Worm (Caenorhabditis elegans): ENCODE measurements around the gene coel-1.

The coel-1 gene

DNA sequence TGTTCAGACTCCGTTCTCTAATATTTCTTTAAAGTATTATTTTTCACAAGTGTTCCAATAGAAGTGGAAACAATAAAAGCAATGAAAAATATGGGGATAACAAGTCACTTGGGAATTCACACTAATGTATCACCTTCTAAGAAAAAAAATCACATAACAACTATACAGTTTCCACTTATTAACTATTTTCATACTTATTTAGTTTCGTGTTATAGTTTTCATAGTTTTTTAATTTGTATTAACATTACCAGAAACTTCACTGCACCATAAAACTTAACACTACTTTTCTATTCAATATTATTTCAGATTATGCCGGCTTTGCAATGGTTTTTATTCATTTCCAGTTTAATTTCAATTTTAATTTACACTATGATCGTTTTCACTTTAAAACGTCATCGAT lies 13.4 kb upstream of the coel-1 start, which contains the start of gene srv-5:
srv-5 (plus strand) TSS at position 301 of the 400 bp plus-strand sequence.
- TF ChIP-seq ztf-28 (GFP tag; IDR thresholded peaks at IDR 0.05) (no peak), unc-130 (GFP tag; optimal IDR thresholded peaks at IDR 0.05) (no peak), hrde-1 (tag; optimal IDR thresholded peaks at IDR 0.05; ENCODE audit: borderline replicate concordance) (no peak), snpc-1.3 (tag; optimal IDR thresholded peaks at IDR 0.05; ENCODE audit: insufficient read depth) (no peak), Y67H2A.10 (GFP tag; conservative IDR thresholded peaks at IDR 0.05) (no peak), madf-8 (GFP tag; conservative IDR thresholded peaks at IDR 0.05) (no peak), hmg-1.2 (GFP tag; IDR thresholded peaks at IDR 0.05) (no peak), lin-35 (GFP tag; optimal IDR thresholded peaks at IDR 0.05) (no peak), F49E8.2 (tag; optimal IDR thresholded peaks at IDR 0.05; ENCODE audit: insufficient read depth) (no peak), ama-1 (optimal IDR thresholded peaks at IDR 0.05) (no peak), ama-1 (GFP tag; optimal IDR thresholded peaks at IDR 0.05) (no peak), K11D2.4 (GFP tag; IDR thresholded peaks at IDR 0.05) (no peak), cebp-1 (GFP tag; IDR thresholded peaks at IDR 0.05) (no peak), cebp-1 (tag; optimal IDR thresholded peaks at IDR 0.05) (no peak), ztf-25 (GFP tag; IDR thresholded peaks at IDR 0.05) (no peak), efl-1 (GFP tag; optimal IDR thresholded peaks at IDR 0.05) (no peak), egrh-3 (GFP tag; IDR thresholded peaks at IDR 0.05) (no peak), akir-1 (GFP tag; optimal IDR thresholded peaks at IDR 0.05) (no peak), nhr-120 (GFP tag; IDR thresholded peaks at IDR 0.05) (no peak), F39B2.1 (GFP tag; IDR thresholded peaks at IDR 0.05) (no peak), ceh-40 (GFP tag; IDR thresholded peaks at IDR 0.05) (no peak), sdz-38 (tag; optimal IDR thresholded peaks at IDR 0.05) (no peak)

DNA sequence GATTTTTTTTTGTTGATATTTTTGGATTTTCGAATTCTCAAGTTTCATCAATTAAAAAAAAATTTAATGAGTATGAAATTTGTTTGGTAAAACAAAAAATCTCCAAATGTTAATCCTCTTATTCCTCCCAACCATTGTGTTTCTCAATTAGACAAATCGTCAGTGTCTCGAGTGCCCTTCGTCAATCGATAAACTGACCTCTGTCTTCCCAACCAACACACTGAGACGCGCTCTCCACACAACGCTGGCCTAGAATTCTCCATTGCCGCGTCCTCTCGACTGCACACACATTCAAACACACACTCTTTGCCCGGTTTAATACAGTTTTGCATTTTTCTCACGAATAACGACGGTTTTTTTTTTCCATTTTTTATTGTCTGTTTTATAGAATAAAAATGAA lies 10.7 kb upstream of the coel-1 start, which contains the start of gene taf-11.1:
taf-11.1 (plus strand) TSS at position 389 of the 400 bp plus-strand sequence.
- no peak for TF ChIP-seq gei-17 (GFP tag; optimal IDR thresholded peaks at IDR 0.05)
- no peak for TF ChIP-seq unc-62 (GFP tag; optimal IDR thresholded peaks at IDR 0.05)
- TF ChIP-seq Y67H2A.10 (GFP tag; conservative IDR thresholded peaks at IDR 0.05) = no peak
- no peak for TF ChIP-seq ztf-25 (GFP tag; IDR thresholded peaks at IDR 0.05)
- no peak for TF ChIP-seq zim-3 (tag; optimal IDR thresholded peaks at IDR 0.05)
- no peak for TF ChIP-seq mxl-1 (tag; optimal IDR thresholded peaks at IDR 0.05)
- TF ChIP-seq F55B11.4 (tag; optimal IDR thresholded peaks at IDR 0.05; ENCODE audit: borderline replicate concordance, insufficient read depth) = no peak
- TF ChIP-seq lin-35 (GFP tag; optimal IDR thresholded peaks at IDR 0.05) = no peak
- TF ChIP-seq hlh-12 (tag; optimal IDR thresholded peaks at IDR 0.05) = no peak
- TF ChIP-seq dox-1 (GFP tag; IDR thresholded peaks at IDR 0.05) = 0 out of 2 replicates have a peak, but pooled peaks have one; percentile 8
- no peak for TF ChIP-seq egl-18 (GFP tag; IDR thresholded peaks at IDR 0.05)
- peak; percentile 3 for TF ChIP-seq ceh-27 (GFP tag; optimal IDR thresholded peaks at IDR 0.05)
- TF ChIP-seq rcor-1 (GFP tag; IDR thresholded peaks at IDR 0.05) = no peak
- no peak for TF ChIP-seq madf-10 (tag; optimal IDR thresholded peaks at IDR 0.05)
- TF ChIP-seq ceh-40 (GFP tag; IDR thresholded peaks at IDR 0.05) = no peak
- TF ChIP-seq Y53F4B.3 (GFP tag; IDR thresholded peaks at IDR 0.05) = no peak
- no peak for TF ChIP-seq C06A6.2 (GFP tag; conservative IDR thresholded peaks at IDR 0.05)
- peak; percentile 33; the same call in 1 of the 2 replicates for TF ChIP-seq hmg-1.2 (GFP tag; IDR thresholded peaks at IDR 0.05)
- TF ChIP-seq ztf-18 (tag; optimal IDR thresholded peaks at IDR 0.05) = no peak
- TF ChIP-seq die-1 (tag; optimal IDR thresholded peaks at IDR 0.05) = no peak
- TF ChIP-seq lir-1 (GFP tag; conservative IDR thresholded peaks at IDR 0.05) = no peak
- TF ChIP-seq Y56A3A.18 (GFP tag; IDR thresholded peaks at IDR 0.05) = no peak
- no peak for TF ChIP-seq ZK185.1 (tag; optimal IDR thresholded peaks at IDR 0.05; ENCODE audit: poor library complexity, severe bottlenecking)
- no peak for TF ChIP-seq lin-26 (GFP tag; IDR thresholded peaks at IDR 0.05)
- TF ChIP-seq ztf-6 (GFP tag; IDR thresholded peaks at IDR 0.05) = no peak
- TF ChIP-seq athp-1 (tag; optimal IDR thresholded peaks at IDR 0.05) = no peak
- no peak for TF ChIP-seq ets-4 (GFP tag; optimal IDR thresholded peaks at IDR 0.05)
- TF ChIP-seq madf-6 (GFP tag; IDR thresholded peaks at IDR 0.05) = no peak
- TF ChIP-seq snpc-1.1 (tag; optimal IDR thresholded peaks at IDR 0.05; ENCODE audit: insufficient read depth) = no peak
- TF ChIP-seq tbx-9 (tag; optimal IDR thresholded peaks at IDR 0.05; ENCODE audit: borderline replicate concordance) = no peak
- TF ChIP-seq ceh-58 (GFP tag; IDR thresholded peaks at IDR 0.05) = no peak
- TF ChIP-seq pha-4 (tag; optimal IDR thresholded peaks at IDR 0.05) = no peak

All from whole organism, young adult.